Worm (Caenorhabditis elegans): ENCODE results near the gene nhr-185.

DNA sequence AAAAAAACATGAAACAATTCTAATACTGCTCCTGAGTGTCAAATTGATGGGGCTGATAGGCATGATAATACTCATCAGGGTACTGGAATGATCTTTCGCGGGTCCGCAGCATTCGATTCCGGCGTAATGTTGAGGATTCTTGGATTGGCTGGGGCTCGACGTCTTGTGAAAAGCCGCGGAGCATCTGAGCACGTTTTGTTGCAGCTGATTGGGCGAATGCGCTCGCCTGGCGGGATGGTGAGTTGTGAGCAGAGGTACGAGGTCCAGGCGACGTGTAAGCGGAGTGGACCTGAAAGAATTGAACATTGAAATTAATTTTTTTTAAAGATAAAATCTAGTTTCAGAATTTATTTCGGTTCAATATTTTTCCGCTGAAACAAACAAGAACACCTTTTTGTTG, 33.2 kb downstream of the nhr-185 start:
- TF ChIP-seq ref-1 (GFP tag; conservative IDR thresholded peaks at IDR 0.05), result no peak
- TF ChIP-seq ztf-23 (GFP tag; IDR thresholded peaks at IDR 0.05), result no peak
- TF ChIP-seq T22C8.4 (GFP tag; IDR thresholded peaks at IDR 0.05), result no peak
- TF ChIP-seq klf-2 (GFP tag; conservative IDR thresholded peaks at IDR 0.05), result no peak
